Fruit fly (Drosophila melanogaster) whole organism, pupa: ENCODE measurements around the gene JMJD5.
A peak's percentile ranks its signal among the peaks of the same experiment; 100 is the strongest.

Source experiments
- CG13204 ChIP-seq: fragments of 200-800 bp; sonication (Bioruptor generic); optimal IDR thresholded peaks from 2 replicates; lab custom pipeline; 2018; ENCODE audit warnings: missing biosample characterization, mild to moderate bottlenecking, missing genetic modification characterization, moderate library complexity
- CG17806 ChIP-seq: fragments of 200-800 bp; sonication (Bioruptor generic); optimal IDR thresholded peaks from 2 replicates; lab custom pipeline; 2018; ENCODE audit warnings: missing biosample characterization, mild to moderate bottlenecking, missing genetic modification characterization, moderate library complexity
- CG4496 ChIP-seq: fragments of 200-800 bp; sonication (Bioruptor generic); IDR thresholded peaks from 3 replicates; pipeline ENCODE4 v1.3.6; 2022; ENCODE audit warnings: missing biosample characterization, missing genetic modification characterization
- CG8159 ChIP-seq: fragments of 200-800 bp; sonication (Bioruptor generic); optimal IDR thresholded peaks from 3 replicates; lab custom pipeline; 2018; ENCODE audit warnings: missing biosample characterization, mild to moderate bottlenecking, missing genetic modification characterization, moderate library complexity
- EcR ChIP-seq: fragments of 200-800 bp; sonication (Bioruptor generic); optimal IDR thresholded peaks from 3 replicates; lab custom pipeline; 2019; ENCODE audit warnings: missing biosample characterization, missing genetic modification characterization, mild to moderate bottlenecking, moderate library complexity, missing genetic modification reagents
- Ets98B ChIP-seq: fragments of 200-800 bp; sonication (Bioruptor generic); IDR thresholded peaks from 2 replicates; pipeline ENCODE4 v1.3.6; 2022; ENCODE audit warnings: missing biosample characterization, missing genetic modification characterization
- Snoo ChIP-seq: fragments of 200-800 bp; sonication (Bioruptor generic); optimal IDR thresholded peaks from 3 replicates; lab custom pipeline; 2017; ENCODE audit warnings: missing biosample characterization, mild to moderate bottlenecking, missing genetic modification characterization, inconsistent platforms
- rn ChIP-seq: fragments of 200-800 bp; sonication (Bioruptor generic); IDR thresholded peaks from 2 replicates; pipeline ENCODE4 v1.3.6; 2022; ENCODE audit warnings: missing biosample characterization, missing genetic modification characterization

- peak; percentile 26 for TF ChIP-seq Snoo (tag; lab: Kevin White, UChicago)
- no peak for TF ChIP-seq EcR (GFP tag; lab: Kevin White, UChicago)
- 0 out of 3 replicates have a peak, but pooled peaks have one; percentile 20 for TF ChIP-seq CG4496 (GFP tag; lab: Robert Waterston, UW)
- TF ChIP-seq CG8159, result peak; percentile 70
- TF ChIP-seq CG13204 (GFP tag; lab: Kevin White, UChicago), result peak; percentile 5
- TF ChIP-seq Ets98B (GFP tag; lab: Robert Waterston, UW), result no peak
- peak; percentile 59 for TF ChIP-seq CG17806 (tag; lab: Kevin White, UChicago)
- no peak for TF ChIP-seq rn (GFP tag; lab: Robert Waterston, UW)
Observed at dm6 chr3L:796926-797802, 44.0 kb downstream of the JMJD5 start.
